Worm (Caenorhabditis elegans) whole organism, L4 larva: ENCODE measurements around the gene rnp-7.

Source experiments
- aly-2 ChIP-seq: sonication (generic microtip); optimal IDR thresholded peaks from 2 replicates; lab custom pipeline; 2018; ENCODE audit warnings: missing biosample characterization, missing genetic modification characterization
- fkh-10 ChIP-seq: fragments of 150-350 bp; optimal IDR thresholded peaks from 2 replicates; lab custom pipeline; 2014; ENCODE audit warnings: missing biosample characterization, missing genetic modification reagents, missing genetic modification characterization
- jun-1 ChIP-seq: fragments of 150-350 bp; optimal IDR thresholded peaks from 2 replicates; lab custom pipeline; 2014; ENCODE audit warnings: missing biosample characterization, missing genetic modification reagents, missing genetic modification characterization
- lin-39 ChIP-seq: fragments of 150-350 bp; optimal IDR thresholded peaks from 2 replicates; lab custom pipeline; 2014; ENCODE audit warnings: missing biosample characterization, missing genetic modification reagents, missing genetic modification characterization
- mep-1 ChIP-seq: fragments of 150-350 bp; sonication (generic microtip); optimal IDR thresholded peaks from 3 replicates; lab custom pipeline; 2014; ENCODE audit warnings: missing biosample characterization, missing genetic modification characterization
- nhr-48 ChIP-seq: sonication (generic microtip); optimal IDR thresholded peaks from 2 replicates; lab custom pipeline; 2016; ENCODE audit warnings: mild to moderate bottlenecking, missing genetic modification characterization, missing compliant biosample characterization
- set-16 ChIP-seq: fragments of 200-800 bp; sonication (Bioruptor generic); IDR thresholded peaks from 2 replicates; pipeline ENCODE4 v1.3.6; 2022; ENCODE audit warnings: missing genetic modification reagents, missing genetic modification characterization, missing compliant biosample characterization
- zag-1 ChIP-seq: fragments of 150-350 bp; optimal IDR thresholded peaks from 2 replicates; lab custom pipeline; 2014; ENCODE audit warnings: missing biosample characterization, missing genetic modification characterization

- TF ChIP-seq nhr-48 (tag; lab: Kevin White, UChicago) (no peak), fkh-10 (GFP tag; lab: Kevin White, UChicago) (no peak), mep-1 (no peak), aly-2 (tag; lab: Kevin White, UChicago) (no peak), set-16 (no peak), jun-1 (tag; lab: Kevin White, UChicago) (no peak), lin-39 (tag; lab: Kevin White, UChicago) (no peak), zag-1 (no peak)
Observed at ce11 chrIII:7203130-7203775, 42.3 kb upstream of the rnp-7 start.
